Worm (Caenorhabditis elegans) whole organism, L2 larva: ENCODE results near the gene tftc-3.

ENCODE experiments used
- elt-1 ChIP-seq: fragments of 150-350 bp; optimal IDR thresholded peaks from 2 replicates; lab custom pipeline; 2014; ENCODE audit warnings: missing biosample characterization, missing genetic modification characterization
- elt-3 ChIP-seq: sonication (generic microtip); optimal IDR thresholded peaks from 2 replicates; lab custom pipeline; 2017; ENCODE audit warnings: missing biosample characterization, missing genetic modification characterization
- fos-1 ChIP-seq: fragments of 150-350 bp; optimal IDR thresholded peaks from 2 replicates; lab custom pipeline; 2014; ENCODE audit warnings: missing biosample characterization, missing genetic modification characterization
- lsy-2 ChIP-seq, 2 experiments: fragments of 150-350 bp in 1 of 2; sonication (generic microtip) in 1 of 2; optimal IDR thresholded peaks; 2 replicates each; lab custom pipeline; 2014 to 2017; ENCODE audit warnings: missing biosample characterization in 2 of 2, missing genetic modification characterization in 2 of 2
- nhr-23 ChIP-seq: fragments of 150-350 bp; optimal IDR thresholded peaks from 2 replicates; lab custom pipeline; 2014; ENCODE audit warnings: missing biosample characterization, missing genetic modification reagents, missing genetic modification characterization
- nhr-237 ChIP-seq: fragments of 150-350 bp; optimal IDR thresholded peaks from 2 replicates; lab custom pipeline; 2014; ENCODE audit warnings: missing biosample characterization, missing genetic modification characterization
- zag-1 ChIP-seq: fragments of 150-350 bp; optimal IDR thresholded peaks from 2 replicates; lab custom pipeline; 2014; ENCODE audit warnings: missing biosample characterization, missing genetic modification characterization

DNA sequence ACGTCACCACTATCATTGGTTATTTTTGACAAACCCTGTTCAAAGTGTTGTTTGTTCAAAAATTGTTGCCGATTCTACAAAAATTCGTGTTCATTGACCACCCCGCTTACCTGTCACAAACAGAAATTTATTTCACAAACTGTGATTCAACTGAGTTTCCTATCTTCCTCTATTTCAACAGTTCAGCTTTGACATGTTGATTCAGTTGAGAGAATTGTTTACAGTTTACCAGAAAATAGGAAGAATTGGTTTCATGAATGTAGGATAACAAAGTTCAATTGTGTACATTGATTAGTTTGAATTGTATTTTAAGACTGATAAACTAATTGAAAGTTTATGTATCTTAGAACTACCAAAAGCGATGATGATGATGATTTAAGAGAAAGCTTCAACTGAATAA lies 35.5 kb upstream of the tftc-3 start:
- no peak for TF ChIP-seq nhr-237 (tag; lab: Kevin White, UChicago)
- no peak for TF ChIP-seq elt-1 (tag; lab: Kevin White, UChicago)
- TF ChIP-seq elt-3 (tag; lab: Kevin White, UChicago), result no peak
- TF ChIP-seq lsy-2 (tag; optimal IDR thresholded peaks at IDR 0.05; lab: Kevin White, UChicago), result no peak
- no peak for TF ChIP-seq zag-1
- no peak for TF ChIP-seq nhr-23 (tag; lab: Kevin White, UChicago)
- TF ChIP-seq fos-1, result no peak
